Worm (Caenorhabditis elegans) whole organism, L4/young adult: ENCODE data around the gene F38B7.11.

Experiments
- W03F9.2 ChIP-seq: fragments of 150-350 bp; optimal IDR thresholded peaks from 2 replicates; lab custom pipeline; 2014; ENCODE audit warnings: missing biosample characterization, missing genetic modification characterization
- dao-5 ChIP-seq: sonication (generic microtip); optimal IDR thresholded peaks from 2 replicates; lab custom pipeline; 2016; ENCODE audit warnings: missing genotype, missing genetic modification characterization, moderate library complexity, missing compliant biosample characterization
- him-1 ChIP-seq: sonication (generic microtip); optimal IDR thresholded peaks from 2 replicates; lab custom pipeline; 2016; ENCODE audit warnings: missing genotype, missing genetic modification reagents, missing genetic modification characterization, missing compliant biosample characterization

Gene F38B7.11

ce11 chrV:11546795-11547194 lies at the start of gene F38B7.11:
F38B7.11 (plus strand) TSS chrV:11547095.
- no peak for TF ChIP-seq W03F9.2 (tag; lab: Kevin White, UChicago)

- no peak for TF ChIP-seq him-1 (tag; lab: Kevin White, UChicago)
- TF ChIP-seq dao-5 (tag; lab: Kevin White, UChicago): no peak
- TF ChIP-seq W03F9.2 (tag; lab: Kevin White, UChicago): no peak
These were observed 49.4 kb upstream of the F38B7.11 start for ce11 chrV:11497475-11497874.

ce11 chrV:11499786-11500185 lies 47.1 kb upstream of the F38B7.11 start:
- TF ChIP-seq him-1 (tag; lab: Kevin White, UChicago) (no peak), W03F9.2 (tag; lab: Kevin White, UChicago) (no peak), dao-5 (tag; lab: Kevin White, UChicago) (no peak)

- TF ChIP-seq him-1 (tag; lab: Kevin White, UChicago): no peak
- TF ChIP-seq W03F9.2 (tag; lab: Kevin White, UChicago): no peak
- no peak for TF ChIP-seq dao-5 (tag; lab: Kevin White, UChicago)
These were observed 45.9 kb upstream of the F38B7.11 start for ce11 chrV:11500980-11501379.

- no peak for TF ChIP-seq dao-5 (tag; lab: Kevin White, UChicago)
These were observed 43.7 kb upstream of the F38B7.11 start, which contains the start of gene C55A6.12 for ce11 chrV:11503081-11503751. C55A6.12 (minus strand) TSS chrV:11503131.

ce11 chrV:11504853-11505397 lies 42.0 kb upstream of the F38B7.11 start, which contains the start of the genes C55A6.1 and C55A6.10:
C55A6.1 (minus strand) TSS chrV:11504968.
C55A6.10 (plus strand) TSS chrV:11505347.
- peak; percentile 56 for TF ChIP-seq W03F9.2 (tag; lab: Kevin White, UChicago)

- TF ChIP-seq him-1 (tag; lab: Kevin White, UChicago) (no peak), W03F9.2 (tag; lab: Kevin White, UChicago) (no peak), dao-5 (tag; lab: Kevin White, UChicago) (no peak)
These were observed 40.5 kb upstream of the F38B7.11 start for ce11 chrV:11506347-11506746.

- no peak for TF ChIP-seq dao-5 (tag; lab: Kevin White, UChicago)
- no peak for TF ChIP-seq him-1 (tag; lab: Kevin White, UChicago)
- TF ChIP-seq W03F9.2 (tag; lab: Kevin White, UChicago): no peak
These were observed 38.1 kb upstream of the F38B7.11 start, which contains the start of gene ttll-5 for ce11 chrV:11508773-11509172. ttll-5 (plus strand) TSS chrV:11509060.

- TF ChIP-seq W03F9.2 (tag; lab: Kevin White, UChicago) (no peak), him-1 (tag; lab: Kevin White, UChicago) (no peak), dao-5 (tag; lab: Kevin White, UChicago) (no peak)
These were observed 33.5 kb upstream of the F38B7.11 start, which contains the start of gene C55A6.3 for ce11 chrV:11513432-11513831. C55A6.3 (minus strand) TSS chrV:11513532.

ce11 chrV:11514677-11515076 lies 32.2 kb upstream of the F38B7.11 start, which contains the start of gene C55A6.6:
C55A6.6 (minus strand) TSS chrV:11514737.
- no peak for TF ChIP-seq dao-5 (tag; lab: Kevin White, UChicago)
- no peak for TF ChIP-seq W03F9.2 (tag; lab: Kevin White, UChicago)

- TF ChIP-seq dao-5 (tag; lab: Kevin White, UChicago) (no peak), him-1 (tag; lab: Kevin White, UChicago) (no peak), W03F9.2 (tag; lab: Kevin White, UChicago) (no peak)
These were observed 31.8 kb upstream of the F38B7.11 start for ce11 chrV:11515145-11515544.

- TF ChIP-seq dao-5 (tag; lab: Kevin White, UChicago) (no peak), W03F9.2 (tag; lab: Kevin White, UChicago) (no peak), him-1 (tag; lab: Kevin White, UChicago) (no peak)
These were observed 30.7 kb upstream of the F38B7.11 start, which contains the start of gene sdz-8 for ce11 chrV:11516141-11516591. sdz-8 (minus strand) TSS chrV:11516191.

ce11 chrV:11517789-11518188 lies 29.1 kb upstream of the F38B7.11 start, which contains the start of gene C55A6.4:
C55A6.4 (minus strand) TSS chrV:11517889.
- TF ChIP-seq W03F9.2 (tag; lab: Kevin White, UChicago) (no peak), him-1 (tag; lab: Kevin White, UChicago) (no peak), dao-5 (tag; lab: Kevin White, UChicago) (no peak)

ce11 chrV:11520215-11520614 lies 26.7 kb upstream of the F38B7.11 start, which contains the start of the genes C55A6.11 and C55A6.7:
C55A6.11 (plus strand) TSS chrV:11520515.
C55A6.7 (minus strand) TSS chrV:11520530.
- TF ChIP-seq dao-5 (tag; lab: Kevin White, UChicago) (no peak), W03F9.2 (tag; lab: Kevin White, UChicago) (no peak)
